Worm (Caenorhabditis elegans) whole organism, late embryonic: ENCODE results near the gene spp-9.

ENCODE experiments used
- eyg-1 ChIP-seq: sonication (generic microtip); optimal IDR thresholded peaks from 2 replicates; lab custom pipeline; 2016; ENCODE audit warnings: missing genotype, missing genetic modification characterization, missing compliant biosample characterization
- hlh-15 ChIP-seq: sonication (generic microtip); optimal IDR thresholded peaks from 2 replicates; lab custom pipeline; 2016; ENCODE audit warnings: missing genetic modification characterization, missing compliant biosample characterization
- unc-86 ChIP-seq: sonication (generic microtip); optimal IDR thresholded peaks from 2 replicates; lab custom pipeline; 2016; ENCODE audit warnings: missing genetic modification characterization, missing compliant biosample characterization

DNA sequence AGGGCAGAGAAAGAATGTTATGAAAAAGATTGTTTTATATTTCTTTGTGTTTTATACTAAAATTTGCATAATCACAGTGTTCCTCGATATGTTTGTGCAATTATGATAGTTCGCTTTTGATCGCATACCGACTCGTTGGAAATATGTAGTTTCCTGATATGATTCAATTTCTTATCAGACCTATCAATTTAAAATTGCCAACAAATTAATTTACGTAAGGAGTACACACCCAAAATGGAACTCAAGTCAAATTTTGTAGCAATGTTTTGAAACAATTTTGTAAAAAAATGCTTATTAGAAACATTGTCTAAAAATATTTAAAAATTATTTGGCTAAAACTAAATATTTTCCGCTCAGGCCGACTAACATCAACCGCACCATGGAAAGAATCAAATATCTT is 13.0 kb downstream of the spp-9 start:
- TF ChIP-seq eyg-1 (tag; lab: Kevin White, UChicago), result no peak
- TF ChIP-seq hlh-15 (tag; lab: Kevin White, UChicago), result no peak
- TF ChIP-seq unc-86 (tag; lab: Kevin White, UChicago), result no peak
